Worm (Caenorhabditis elegans) whole organism, young adult: Measurements from ENCODE around the gene nhr-275.

Experiments used
- F23B12.7 ChIP-seq: sonication (generic microtip); optimal IDR thresholded peaks from 2 replicates; lab custom pipeline; 2017; ENCODE audit warnings: missing genetic modification characterization, mild to moderate bottlenecking, missing compliant biosample characterization, antibody characterized with exemption, moderate library complexity; ENCODE audit not compliant: insufficient read depth
- F57A8.1 ChIP-seq: fragments of 200-800 bp; sonication (Bioruptor generic); optimal IDR thresholded peaks from 2 replicates; lab custom pipeline; 2018; ENCODE audit warnings: mild to moderate bottlenecking, missing genetic modification characterization, moderate library complexity, missing compliant biosample characterization
- T07F8.4 ChIP-seq: sonication (generic microtip); optimal IDR thresholded peaks from 2 replicates; lab custom pipeline; 2016; ENCODE audit warnings: mild to moderate bottlenecking, missing genetic modification characterization, moderate library complexity, missing compliant biosample characterization
- T26A5.8 ChIP-seq: sonication (generic microtip); optimal IDR thresholded peaks from 2 replicates; lab custom pipeline; 2016; ENCODE audit warnings: missing genetic modification characterization, missing compliant biosample characterization
- akir-1 ChIP-seq: fragments of 200-800 bp; sonication (Bioruptor generic); optimal IDR thresholded peaks from 2 replicates; lab custom pipeline; 2018; ENCODE audit warnings: mild to moderate bottlenecking, missing genetic modification characterization, moderate library complexity, missing compliant biosample characterization
- aptf-2 ChIP-seq: fragments of 200-800 bp; sonication (Bioruptor generic); conservative IDR thresholded peaks from 2 replicates; pipeline ENCODE4 v1.3.6; 2022; ENCODE audit warnings: missing genetic modification reagents, missing genetic modification characterization, missing compliant biosample characterization
- aptf-3 ChIP-seq: fragments of 200-800 bp; sonication (Bioruptor generic); IDR thresholded peaks from 2 replicates; pipeline ENCODE4 v1.3.6; 2022; ENCODE audit warnings: missing genetic modification characterization, missing compliant biosample characterization
- attf-5 ChIP-seq: fragments of 200-800 bp; sonication (Bioruptor generic); optimal IDR thresholded peaks from 2 replicates; lab custom pipeline; 2018; ENCODE audit warnings: mild to moderate bottlenecking, missing genetic modification characterization, missing compliant biosample characterization
- attf-6 ChIP-seq: fragments of 200-800 bp; sonication (Bioruptor generic); IDR thresholded peaks from 2 replicates; pipeline ENCODE4 v1.3.6; 2022; ENCODE audit warnings: missing genetic modification reagents, missing genetic modification characterization, missing compliant biosample characterization
- cebp-1 ChIP-seq, 2 experiments: fragments of 200-800 bp in 1 of 2; sonication (Bioruptor generic) in 1 of 2; sonication (generic microtip) in 1 of 2; IDR thresholded peaks in 1 of 2; optimal IDR thresholded peaks in 1 of 2; 2 replicates each; pipeline versions ENCODE4 v1.3.6 to Lab custom; 2017 to 2022; ENCODE audit warnings: missing compliant biosample characterization in 2 of 2, missing genetic modification characterization in 2 of 2, mild to moderate bottlenecking in 1 of 2, missing genetic modification reagents in 1 of 2, moderate library complexity in 1 of 2
- ceh-100 ChIP-seq: fragments of 200-800 bp; sonication (Bioruptor generic); IDR thresholded peaks from 2 replicates; pipeline ENCODE4 v1.3.6; 2022; ENCODE audit warnings: missing genetic modification reagents, missing genetic modification characterization, missing compliant biosample characterization
- ceh-40 ChIP-seq: fragments of 200-800 bp; sonication (Bioruptor generic); IDR thresholded peaks from 2 replicates; pipeline ENCODE4 v1.3.6; 2022; ENCODE audit warnings: missing genetic modification characterization, missing compliant biosample characterization
- ceh-79 ChIP-seq: sonication (generic microtip); optimal IDR thresholded peaks from 2 replicates; lab custom pipeline; 2017; ENCODE audit warnings: mild to moderate bottlenecking, missing genetic modification characterization, missing compliant biosample characterization
- ceh-91 ChIP-seq: fragments of 200-800 bp; sonication (Bioruptor generic); IDR thresholded peaks from 2 replicates; pipeline ENCODE4 v1.3.6; 2022; ENCODE audit warnings: missing genetic modification reagents, missing genetic modification characterization, missing compliant biosample characterization
- dox-1 ChIP-seq: fragments of 200-800 bp; sonication (Bioruptor generic); IDR thresholded peaks from 2 replicates; pipeline ENCODE4 v1.3.6; 2022; ENCODE audit warnings: missing genetic modification reagents, missing genetic modification characterization, missing compliant biosample characterization
- dpl-1 ChIP-seq: fragments of 150-350 bp; optimal IDR thresholded peaks from 2 replicates; lab custom pipeline; 2014; ENCODE audit warnings: missing biosample characterization, missing genetic modification reagents, missing genetic modification characterization
- egrh-3 ChIP-seq: fragments of 200-800 bp; sonication (Bioruptor generic); IDR thresholded peaks from 2 replicates; pipeline ENCODE4 v1.3.6; 2022; ENCODE audit warnings: missing genetic modification reagents, missing genetic modification characterization, missing compliant biosample characterization
- him-1 ChIP-seq: sonication (generic microtip); optimal IDR thresholded peaks from 2 replicates; lab custom pipeline; 2016; ENCODE audit warnings: missing genotype, missing genetic modification reagents, missing genetic modification characterization, missing compliant biosample characterization
- hlh-12 ChIP-seq: sonication (generic microtip); optimal IDR thresholded peaks from 2 replicates; lab custom pipeline; 2016; ENCODE audit warnings: missing genetic modification characterization, missing compliant biosample characterization
- hmg-1.2 ChIP-seq: fragments of 200-800 bp; sonication (Bioruptor generic); IDR thresholded peaks from 2 replicates; pipeline ENCODE4 v1.3.6; 2022; ENCODE audit warnings: missing genetic modification reagents, missing genetic modification characterization, missing compliant biosample characterization
- lag-1 ChIP-seq: fragments of 200-800 bp; sonication (Bioruptor generic); IDR thresholded peaks from 2 replicates; pipeline ENCODE4 v1.3.6; 2022; ENCODE audit warnings: missing genetic modification reagents, missing genetic modification characterization, missing compliant biosample characterization
- let-607 ChIP-seq, 2 experiments: fragments of 200-800 bp in 1 of 2; sonication (Bioruptor generic) in 1 of 2; sonication (generic microtip) in 1 of 2; optimal IDR thresholded peaks; 2 replicates each; lab custom pipeline; 2016 to 2018; ENCODE audit warnings: mild to moderate bottlenecking in 2 of 2, missing compliant biosample characterization in 2 of 2, missing genetic modification characterization in 2 of 2, moderate library complexity in 2 of 2, missing genotype in 1 of 2
- lin-54 ChIP-seq: fragments of 200-800 bp; sonication (Bioruptor generic); optimal IDR thresholded peaks from 2 replicates; lab custom pipeline; 2018; ENCODE audit warnings: mild to moderate bottlenecking, missing genetic modification characterization, missing compliant biosample characterization
- madf-6 ChIP-seq: fragments of 200-800 bp; sonication (Bioruptor generic); IDR thresholded peaks from 2 replicates; pipeline ENCODE4 v1.3.6; 2022; ENCODE audit warnings: missing genetic modification reagents, missing genetic modification characterization, missing compliant biosample characterization
- madf-8 ChIP-seq: fragments of 200-800 bp; sonication (Bioruptor generic); conservative IDR thresholded peaks from 2 replicates; pipeline ENCODE4 v1.3.6; 2022; ENCODE audit warnings: missing genetic modification reagents, missing genetic modification characterization, missing compliant biosample characterization
- mcd-1 ChIP-seq: fragments of 200-800 bp; sonication (Bioruptor generic); IDR thresholded peaks from 2 replicates; pipeline ENCODE4 v1.3.6; 2022; ENCODE audit warnings: missing genetic modification reagents, missing genetic modification characterization, missing compliant biosample characterization
- mxl-1 ChIP-seq: sonication (generic microtip); optimal IDR thresholded peaks from 2 replicates; lab custom pipeline; 2016; ENCODE audit warnings: missing genetic modification characterization, missing compliant biosample characterization
- nhr-80 ChIP-seq: sonication (generic microtip); optimal IDR thresholded peaks from 2 replicates; lab custom pipeline; 2016; ENCODE audit warnings: missing genetic modification characterization, missing compliant biosample characterization
- pha-4 ChIP-seq: fragments of 150-350 bp; sonication (generic microtip); optimal IDR thresholded peaks from 2 replicates; lab custom pipeline; 2014; ENCODE audit warnings: missing biosample characterization, missing genetic modification reagents, missing genetic modification characterization
- sdz-38 ChIP-seq: sonication (generic microtip); optimal IDR thresholded peaks from 2 replicates; lab custom pipeline; 2016; ENCODE audit warnings: missing genotype, missing genetic modification characterization, missing compliant biosample characterization
- tlf-1 ChIP-seq: fragments of 200-800 bp; sonication (Bioruptor generic); optimal IDR thresholded peaks from 2 replicates; lab custom pipeline; 2018; ENCODE audit warnings: mild to moderate bottlenecking, missing genetic modification characterization, missing compliant biosample characterization
- unc-62 ChIP-seq: fragments of 150-350 bp; optimal IDR thresholded peaks from 2 replicates; lab custom pipeline; 2014; ENCODE audit warnings: missing biosample characterization, missing genetic modification reagents, missing genetic modification characterization
- zfh-2 ChIP-seq: fragments of 200-800 bp; sonication (Bioruptor generic); conservative IDR thresholded peaks from 2 replicates; pipeline ENCODE4 v1.3.6; 2022; ENCODE audit warnings: missing genetic modification reagents, missing genetic modification characterization, missing compliant biosample characterization
- ztf-6 ChIP-seq: fragments of 200-800 bp; sonication (Bioruptor generic); IDR thresholded peaks from 2 replicates; pipeline ENCODE4 v1.3.6; 2022; ENCODE audit warnings: missing genetic modification reagents, missing genetic modification characterization, missing compliant biosample characterization

Gene nhr-275

DNA sequence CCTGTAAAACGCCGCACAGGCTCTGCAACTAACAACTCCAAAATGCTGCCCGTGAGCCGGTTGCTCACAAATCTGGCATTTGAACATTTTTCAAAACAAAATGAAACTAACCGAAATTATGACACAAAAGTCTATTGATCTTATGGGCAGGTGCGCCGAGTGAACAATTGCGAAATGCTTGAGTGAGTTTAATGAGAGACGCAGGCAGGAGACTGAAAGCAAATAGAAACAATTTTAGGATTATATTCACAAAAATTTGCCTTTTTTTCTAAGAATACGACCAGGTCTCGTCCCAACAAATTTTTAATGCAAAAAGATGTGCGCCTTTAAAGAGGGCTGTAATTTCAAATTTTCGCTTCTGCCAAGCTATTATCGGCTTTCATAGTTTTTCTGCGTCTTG is 2.4 kb downstream of the nhr-275 start, which contains the start of gene nhr-183:
nhr-183 (minus strand) TSS at position 180 of the 400 bp plus-strand sequence.
- TF ChIP-seq dox-1 (GFP tag; lab: Robert Waterston, UW) (no peak), cebp-1 (GFP tag; IDR thresholded peaks at IDR 0.05; lab: Robert Waterston, UW) (peak; percentile 69; the same call in 1 of the 2 replicates), cebp-1 (tag; optimal IDR thresholded peaks at IDR 0.05; lab: Kevin White, UChicago) (peak; percentile 90)

DNA sequence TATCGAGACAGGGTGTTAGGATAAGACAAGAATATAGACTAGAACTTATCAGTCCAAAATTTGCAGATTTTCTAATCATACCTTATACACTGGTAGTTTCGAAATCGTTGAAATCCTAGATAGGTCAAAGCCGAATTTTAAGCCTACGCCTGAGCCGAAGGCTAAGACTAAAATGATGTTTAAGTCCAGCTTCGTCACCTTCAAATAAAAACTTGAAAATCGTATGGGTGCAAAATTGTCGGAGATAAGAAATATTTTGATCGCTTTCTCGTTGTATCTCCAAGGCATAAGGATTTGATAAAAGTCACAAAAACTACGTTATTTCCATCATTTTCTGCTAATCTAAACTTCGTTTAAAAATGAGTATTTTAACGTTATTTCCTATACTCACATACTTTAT is 6.2 kb downstream of the nhr-275 start, which contains the start of gene F41B5.12:
F41B5.12 (plus strand) TSS at position 301 of the 400 bp plus-strand sequence.
- TF ChIP-seq aptf-2 (no peak), madf-6 (GFP tag; lab: Robert Waterston, UW) (no peak), let-607 (tag; optimal IDR thresholded peaks at IDR 0.05; lab: Kevin White, UChicago) (no peak), madf-8 (GFP tag; lab: Robert Waterston, UW) (no peak), T26A5.8 (tag; lab: Kevin White, UChicago) (no peak), attf-6 (GFP tag; lab: Robert Waterston, UW) (no peak), egrh-3 (GFP tag; lab: Robert Waterston, UW) (no peak)

DNA sequence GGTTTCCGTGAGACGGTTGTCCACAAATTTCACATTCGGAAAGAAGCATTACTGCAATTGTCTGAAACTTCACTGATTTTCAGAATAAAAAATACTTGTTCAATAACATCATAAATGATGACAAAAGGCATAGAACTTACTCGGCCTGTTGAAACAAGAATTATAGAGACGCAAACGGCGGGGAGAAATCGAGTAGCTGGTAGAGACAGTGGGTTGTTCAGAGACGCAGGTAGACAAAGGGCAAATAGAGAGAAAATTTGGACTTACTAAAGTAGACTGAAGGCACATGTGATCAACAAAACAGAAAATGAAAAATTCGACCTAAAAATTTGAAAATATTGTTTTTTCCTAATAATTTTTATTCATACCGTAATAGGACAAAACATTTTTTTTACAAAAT is 7.1 kb downstream of the nhr-275 start, which contains the start of gene nhr-182:
nhr-182 (minus strand) TSS at position 178 of the 400 bp plus-strand sequence.
- TF ChIP-seq attf-5 (peak; percentile 2), hmg-1.2 (GFP tag; lab: Robert Waterston, UW) (peak; percentile 76; the same call in 1 of the 2 replicates), cebp-1 (GFP tag; IDR thresholded peaks at IDR 0.05; lab: Robert Waterston, UW) (no peak), cebp-1 (tag; optimal IDR thresholded peaks at IDR 0.05; lab: Kevin White, UChicago) (peak; percentile 3), nhr-80 (peak; percentile 14), ztf-6 (no peak)

DNA sequence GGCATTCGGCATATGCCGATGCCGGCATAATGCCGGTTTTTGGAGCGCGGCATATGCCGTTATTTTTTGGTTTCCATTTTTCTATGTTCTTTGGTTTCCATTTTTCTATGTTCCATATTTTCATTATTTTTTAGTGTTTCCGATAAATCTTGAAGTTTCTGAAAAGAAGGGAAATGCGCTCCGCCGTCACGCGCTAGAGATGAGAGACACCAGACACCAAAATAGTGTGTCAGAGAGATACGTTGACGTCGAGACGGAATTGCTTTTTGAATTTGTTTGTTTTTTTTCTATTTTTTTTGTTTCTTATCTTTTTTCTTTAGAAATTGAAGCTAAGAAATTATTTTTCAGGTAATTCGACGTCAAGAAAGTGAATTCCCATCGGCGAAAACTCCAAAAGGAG is 11.7 kb downstream of the nhr-275 start, which contains the start of gene F41B5.1:
F41B5.1 (plus strand) TSS at position 343 of the 400 bp plus-strand sequence.
- TF ChIP-seq hmg-1.2 (GFP tag; lab: Robert Waterston, UW) (peak; percentile 85), mcd-1 (0 out of 2 replicates have a peak, but pooled peaks have one; percentile 10)

DNA sequence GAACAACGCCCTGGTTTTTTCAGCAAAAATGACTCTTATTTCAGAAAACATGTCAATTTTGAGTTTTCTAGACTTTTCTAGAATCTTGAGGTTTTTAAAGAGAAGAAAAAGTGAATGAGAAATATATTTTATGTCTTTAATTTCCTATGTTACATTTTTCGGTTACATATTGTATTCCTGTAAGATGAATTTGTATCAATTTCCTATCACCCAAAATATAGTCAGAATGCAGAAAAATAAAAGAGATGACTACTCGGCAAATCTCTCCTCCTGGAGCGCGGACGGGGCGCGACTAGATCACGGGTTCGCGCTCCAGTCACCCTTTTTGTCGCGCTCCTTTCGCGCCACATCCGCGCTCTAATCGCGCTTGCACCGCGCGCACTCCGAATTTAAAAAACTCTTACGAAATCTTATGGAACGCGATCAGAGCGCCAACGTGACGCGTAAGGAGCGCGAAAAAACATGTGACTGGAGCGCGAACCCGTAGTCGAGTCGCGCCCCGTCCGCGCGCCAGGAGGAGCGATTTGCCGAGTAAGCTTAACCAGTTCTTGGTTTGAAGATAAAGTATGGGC is 12.2 kb downstream of the nhr-275 start, which contains the start of gene str-253:
str-253 (minus strand) TSS at position 51 of the 572 bp plus-strand sequence.
- TF ChIP-seq him-1 (tag; lab: Kevin White, UChicago) (no peak), mxl-1 (tag; lab: Kevin White, UChicago) (no peak), aptf-3 (GFP tag; lab: Robert Waterston, UW) (no peak), zfh-2 (peak; percentile 68), cebp-1 (GFP tag; IDR thresholded peaks at IDR 0.05; lab: Robert Waterston, UW) (no peak), cebp-1 (tag; optimal IDR thresholded peaks at IDR 0.05; lab: Kevin White, UChicago) (peak; percentile 35), akir-1 (GFP tag; lab: Kevin White, UChicago) (no peak), T07F8.4 (tag; lab: Kevin White, UChicago) (no peak)

DNA sequence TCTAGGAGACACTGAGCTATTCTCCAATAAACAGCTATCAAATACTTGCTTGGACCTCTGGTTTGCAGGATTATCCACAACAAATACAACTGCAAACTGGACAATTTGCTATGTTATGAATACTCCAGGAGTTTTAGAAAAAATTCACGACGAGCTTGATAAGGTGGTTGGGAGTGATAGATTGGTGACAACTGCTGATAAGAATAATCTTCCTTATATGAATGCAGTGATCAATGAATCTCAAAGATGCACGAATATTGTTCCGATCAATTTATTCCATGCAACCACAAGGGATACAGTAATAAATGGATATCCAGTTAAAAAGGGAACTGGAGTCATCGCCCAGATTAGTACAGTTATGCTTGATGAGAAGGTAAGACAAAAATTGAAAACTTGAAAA is 15.1 kb downstream of the nhr-275 start:
- TF ChIP-seq F57A8.1 (GFP tag; lab: Kevin White, UChicago), result no peak
- TF ChIP-seq nhr-80, result peak; percentile 31

DNA sequence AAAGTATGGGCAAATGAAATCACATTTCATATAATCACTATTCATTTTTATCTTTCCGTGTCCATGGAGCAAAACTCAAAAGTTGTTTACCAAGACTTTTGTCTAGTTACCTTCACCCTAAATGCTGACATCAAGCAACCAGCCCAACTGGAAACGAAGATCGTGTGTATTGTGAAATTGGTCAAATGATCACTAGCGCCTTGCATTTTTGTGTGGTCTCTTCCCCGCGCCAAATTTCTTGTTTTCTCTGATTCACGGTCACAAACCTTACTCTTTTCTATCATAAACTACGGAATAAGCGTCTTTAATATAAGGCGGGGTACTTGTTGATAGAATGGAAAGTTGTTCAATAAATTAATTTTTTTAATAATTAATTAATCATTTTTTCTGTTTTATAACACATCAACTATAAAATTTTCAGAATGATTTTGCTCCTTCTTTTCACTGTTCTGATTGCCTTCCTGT is 16.7 kb downstream of the nhr-275 start, which contains the start of gene cyp-33C7:
cyp-33C7 (plus strand) TSS at position 415 of the 465 bp plus-strand sequence.
- TF ChIP-seq mcd-1, result 0 out of 2 replicates have a peak, but pooled peaks have one; percentile 11
- TF ChIP-seq dox-1 (GFP tag; lab: Robert Waterston, UW), result 0 out of 2 replicates have a peak, but pooled peaks have one; percentile 46
- no peak for TF ChIP-seq tlf-1 (GFP tag; lab: Kevin White, UChicago)
- no peak for TF ChIP-seq hlh-12 (tag; lab: Kevin White, UChicago)
- no peak for TF ChIP-seq dpl-1 (GFP tag; lab: Kevin White, UChicago)
- TF ChIP-seq sdz-38 (tag; lab: Kevin White, UChicago), result no peak
- TF ChIP-seq nhr-80, result peak; percentile 85
- peak; percentile 28 for TF ChIP-seq unc-62
- TF ChIP-seq ceh-40 (GFP tag; lab: Robert Waterston, UW), result no peak
- TF ChIP-seq cebp-1 (GFP tag; IDR thresholded peaks at IDR 0.05; lab: Robert Waterston, UW), result peak; percentile 95
- TF ChIP-seq cebp-1 (tag; optimal IDR thresholded peaks at IDR 0.05; lab: Kevin White, UChicago), result peak; percentile 96
- TF ChIP-seq aptf-2, result no peak
- no peak for TF ChIP-seq lag-1 (GFP tag; lab: Robert Waterston, UW)
- TF ChIP-seq ceh-100, result no peak
- TF ChIP-seq pha-4 (tag; lab: Kevin White, UChicago), result peak; percentile 62
- TF ChIP-seq F23B12.7 (tag; lab: Kevin White, UChicago), result peak; percentile 9
- TF ChIP-seq ceh-79 (tag; lab: Kevin White, UChicago), result no peak
- TF ChIP-seq ceh-91 (GFP tag; lab: Robert Waterston, UW), result no peak
- TF ChIP-seq lin-54 (GFP tag; lab: Kevin White, UChicago), result no peak
